Fruit fly (Drosophila melanogaster): Measurements from ENCODE around the gene AdamTS-B.

The AdamTS-B gene

DNA sequence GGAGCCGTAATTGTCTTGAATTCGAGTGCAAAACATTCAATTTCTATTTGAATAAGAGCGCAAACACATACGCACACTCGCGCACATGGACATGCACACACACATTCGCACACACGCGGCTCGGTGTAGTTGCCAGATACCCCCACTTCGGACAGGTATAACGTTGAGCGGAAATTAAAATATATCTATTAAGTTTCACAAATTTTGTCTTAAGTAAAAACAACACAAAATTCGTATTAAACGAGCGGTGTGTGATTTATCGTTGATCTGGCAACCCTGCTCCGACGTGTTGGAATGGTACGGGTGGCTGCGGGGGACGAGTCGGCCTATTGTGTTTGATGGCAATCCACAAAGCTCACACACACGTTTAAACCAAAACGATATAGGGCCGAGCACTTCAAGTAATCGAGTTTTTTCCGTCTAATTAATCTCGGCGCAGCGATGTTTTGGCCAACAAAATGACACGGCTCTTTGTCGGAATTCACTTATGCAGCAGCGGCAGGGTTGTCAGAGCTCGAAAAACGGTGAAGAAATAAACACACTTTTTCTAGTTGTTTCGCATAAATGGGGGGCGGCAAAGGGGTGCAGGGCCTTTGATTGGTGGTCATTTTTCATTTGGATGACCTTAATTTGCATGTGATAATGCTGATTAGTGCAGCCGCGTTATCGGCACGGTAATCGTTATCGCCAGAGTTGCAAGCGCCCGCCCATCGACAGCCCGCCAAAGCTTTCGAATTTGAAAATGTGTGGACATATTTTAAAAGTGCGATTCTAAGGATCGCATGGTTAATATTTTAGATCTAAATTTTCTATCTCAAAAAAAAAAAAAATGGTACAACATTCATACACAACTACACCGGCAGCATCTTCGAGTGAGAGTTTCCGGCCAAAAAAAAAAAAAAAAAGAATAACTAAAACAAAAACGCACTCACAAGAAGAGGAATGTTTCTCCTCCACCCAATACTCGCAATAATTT is 47.8 kb downstream of the AdamTS-B start (continued):
- TF ChIP-seq CG8388 (GFP tag; optimal IDR thresholded peaks at IDR 0.05): peak; percentile 63
- TF ChIP-seq CG5180 (GFP tag; optimal IDR thresholded peaks at IDR 0.05): peak; percentile 63
- peak; percentile 71 for TF ChIP-seq CG11696 (GFP tag; IDR thresholded peaks at IDR 0.05)
- no peak for TF ChIP-seq jigr1 (GFP tag; IDR thresholded peaks at IDR 0.05)
- peak; percentile 82 for TF ChIP-seq Xrp1 (GFP tag; IDR thresholded peaks at IDR 0.05)
- TF ChIP-seq chn (GFP tag; optimal IDR thresholded peaks at IDR 0.05): peak; percentile 20
- TF ChIP-seq dan (GFP tag; IDR thresholded peaks at IDR 0.05): no peak
- TF ChIP-seq wek (GFP tag; optimal IDR thresholded peaks at IDR 0.05): peak; percentile 40
- TF ChIP-seq dmrt11E (tag; optimal IDR thresholded peaks at IDR 0.05): peak; percentile 50
- no peak for TF ChIP-seq CG1792 (GFP tag; optimal IDR thresholded peaks at IDR 0.05)
- peak; percentile 71 for TF ChIP-seq Atf6 (GFP tag; IDR thresholded peaks at IDR 0.05)
- TF ChIP-seq CG5953 (GFP tag; IDR thresholded peaks at IDR 0.05): peak; percentile 68
- TF ChIP-seq CG10431 (GFP tag; optimal IDR thresholded peaks at IDR 0.05): peak; percentile 37
- no peak for TF ChIP-seq CG8478 (optimal IDR thresholded peaks at IDR 0.05)
- TF ChIP-seq cato (GFP tag; optimal IDR thresholded peaks at IDR 0.05; ENCODE audit: borderline replicate concordance): no peak
- TF ChIP-seq CG3726 (GFP tag; IDR thresholded peaks at IDR 0.05): peak; percentile 57; the same call in 1 of the 3 replicates
- peak; percentile 81 for TF ChIP-seq Dp (GFP tag; optimal IDR thresholded peaks at IDR 0.05)
- TF ChIP-seq shn (GFP tag; optimal IDR thresholded peaks at IDR 0.05): peak; percentile 25
- peak; percentile 76 for TF ChIP-seq bcd (GFP tag; optimal IDR thresholded peaks at IDR 0.05)
- TF ChIP-seq ATbp (GFP tag; optimal IDR thresholded peaks at IDR 0.05): peak; percentile 71
- peak; percentile 75 for TF ChIP-seq Fer1 (GFP tag; optimal IDR thresholded peaks at IDR 0.05)
- peak; percentile 52 for TF ChIP-seq CG4360 (GFP tag; IDR thresholded peaks at IDR 0.05)
- peak; percentile 22 for TF ChIP-seq ftz-f1 (GFP tag; optimal IDR thresholded peaks at IDR 0.05)
- peak; percentile 3 for TF ChIP-seq Vsx1 (GFP tag; optimal IDR thresholded peaks at IDR 0.05)
- peak; percentile 72 for TF ChIP-seq CoRest (tag; optimal IDR thresholded peaks at IDR 0.05)
- TF ChIP-seq CG2712 (tag; optimal IDR thresholded peaks at IDR 0.05): peak; percentile 54
- peak; percentile 3 for TF ChIP-seq CG12236 (GFP tag; optimal IDR thresholded peaks at IDR 0.05)
- peak; percentile 25 for TF ChIP-seq CG8089 (GFP tag; optimal IDR thresholded peaks at IDR 0.05)
- TF ChIP-seq CG12071 (GFP tag; optimal IDR thresholded peaks at IDR 0.05): peak; percentile 73
- TF ChIP-seq CG2678 (tag; optimal IDR thresholded peaks at IDR 0.05): peak; percentile 84
- no peak for TF ChIP-seq Hr39 (optimal IDR thresholded peaks at IDR 0.05)
- TF ChIP-seq nom (GFP tag; optimal IDR thresholded peaks at IDR 0.05): peak; percentile 57
- no peak for TF ChIP-seq kah (GFP tag; optimal IDR thresholded peaks at IDR 0.05)
- peak; percentile 64 for TF ChIP-seq zfh2 (GFP tag; optimal IDR thresholded peaks at IDR 0.05)
- peak; percentile 51 for TF ChIP-seq CrebB (tag; optimal IDR thresholded peaks at IDR 0.05)
- peak; percentile 76 for TF ChIP-seq Hmr (GFP tag; optimal IDR thresholded peaks at IDR 0.05)
- TF ChIP-seq tap (tag; optimal IDR thresholded peaks at IDR 0.05): peak; percentile 71
- peak; percentile 71 for TF ChIP-seq grau (tag; optimal IDR thresholded peaks at IDR 0.05)
- peak; percentile 45 for TF ChIP-seq Max (GFP tag; optimal IDR thresholded peaks at IDR 0.05)
- peak; percentile 53 for TF ChIP-seq CG8944 (GFP tag; optimal IDR thresholded peaks at IDR 0.05)
- peak; percentile 57 for TF ChIP-seq wor (GFP tag; IDR thresholded peaks at IDR 0.05)
- TF ChIP-seq CG4820 (GFP tag; optimal IDR thresholded peaks at IDR 0.05): peak; percentile 31
- peak; percentile 53 for TF ChIP-seq abd-A (tag; optimal IDR thresholded peaks at IDR 0.05)
- TF ChIP-seq CG17361 (GFP tag; IDR thresholded peaks at IDR 0.05): peak; percentile 66; the same call in 2 of the 3 replicates
- TF ChIP-seq HLH54F (GFP tag; optimal IDR thresholded peaks at IDR 0.05): peak; percentile 62
- TF ChIP-seq ewg (GFP tag; optimal IDR thresholded peaks at IDR 0.05): peak; percentile 66
- TF ChIP-seq CG14710 (tag; optimal IDR thresholded peaks at IDR 0.05): peak; percentile 43
- TF ChIP-seq salm (tag; optimal IDR thresholded peaks at IDR 0.05): peak; percentile 43
- no peak for TF ChIP-seq luna (GFP tag; optimal IDR thresholded peaks at IDR 0.05)
